Fruit fly (Drosophila melanogaster) whole organism: Measurements from ENCODE around the gene CG4374.

ENCODE experiments used
- CG8478 ChIP-seq: fragments of >200 bp; optimal IDR thresholded peaks from 2 replicates; lab custom pipeline; 2018; ENCODE audit warnings: inconsistent platforms
- EcR ChIP-seq, 2 experiments: fragments of >200 bp; optimal IDR thresholded peaks; 2 replicates each; lab custom pipeline; 2017; ENCODE audit warnings: missing biosample characterization in 2 of 2, missing genetic modification characterization in 2 of 2, missing genetic modification reagents in 2 of 2
- pan ChIP-seq: fragments of >200 bp; optimal IDR thresholded peaks from 2 replicates; lab custom pipeline; 2017

DNA sequence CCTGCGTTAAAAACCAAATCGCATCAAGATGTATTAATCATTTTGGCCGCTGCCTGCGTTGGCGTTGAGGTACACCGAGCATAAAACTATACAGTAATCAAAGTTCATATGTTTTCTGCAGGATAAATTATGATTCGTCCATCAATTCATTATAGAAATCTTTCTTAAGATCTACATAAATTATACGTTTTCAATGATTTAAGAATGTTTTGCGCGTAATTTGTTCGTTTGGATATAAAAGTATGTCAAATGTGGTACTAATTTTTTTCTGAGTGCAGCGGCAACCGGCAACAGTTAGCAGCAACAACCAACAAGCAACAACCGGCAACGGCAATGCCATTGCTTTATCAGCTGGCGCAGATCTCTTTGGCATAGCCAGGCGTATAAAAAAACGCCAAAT lies 55.5 kb downstream of the CG4374 start:
- no peak for TF ChIP-seq CG8478
- no peak for TF ChIP-seq pan (lab: Kevin White, UChicago)
- TF ChIP-seq EcR (GFP tag; optimal IDR thresholded peaks at IDR 0.05; lab: Kevin White, UChicago): no peak
